Worm (Caenorhabditis elegans) whole organism, dauer: Measurements from ENCODE around the gene metl-9.

Experiments
- unc-62 ChIP-seq: sonication (generic microtip); optimal IDR thresholded peaks from 2 replicates; lab custom pipeline; 2017; ENCODE audit warnings: missing biosample characterization, missing genetic modification reagents, missing genetic modification characterization

The metl-9 gene

DNA sequence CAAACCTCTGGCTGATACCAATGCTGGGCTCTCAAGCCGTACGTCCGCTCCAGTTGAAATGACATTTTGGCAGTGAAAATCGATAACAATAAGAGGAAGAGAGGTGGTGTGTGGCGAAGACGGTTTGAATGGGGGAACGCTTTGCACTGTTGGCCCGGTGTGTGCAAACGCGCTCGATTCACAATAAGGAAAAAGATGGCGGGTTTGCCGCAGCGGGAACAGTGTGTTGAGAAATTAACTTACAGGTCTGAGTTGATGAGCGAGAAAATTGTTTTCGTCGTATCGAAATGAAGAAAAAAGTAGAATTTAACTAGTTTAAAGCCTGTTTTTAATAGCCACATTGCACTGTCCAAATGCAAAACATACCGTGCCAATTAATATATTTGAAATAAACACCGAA is at the start of gene metl-9:
Gene metl-9, minus strand, starts transcription at position 101 of the 400 bp plus-strand sequence.
- no peak for TF ChIP-seq unc-62

DNA sequence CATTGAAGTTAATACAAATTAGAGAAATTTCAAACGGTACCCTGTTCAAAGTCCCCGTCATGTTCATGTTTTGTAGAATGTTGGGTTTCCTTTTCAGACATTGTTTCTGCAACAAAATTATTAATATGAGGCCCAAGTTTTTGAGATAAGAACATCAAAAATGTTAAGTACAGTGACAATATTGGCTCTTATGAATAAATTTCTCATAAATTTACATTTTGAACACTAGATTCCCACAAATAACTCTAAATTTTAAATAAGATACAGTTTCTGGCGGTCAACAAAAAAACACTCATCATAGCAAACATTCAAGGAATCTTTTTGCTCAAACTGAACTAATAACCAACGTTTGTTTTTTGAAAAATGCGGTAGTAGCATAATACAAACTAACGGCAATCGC is 47.3 kb upstream of the metl-9 start, which contains the start of gene H28G03.3:
Gene H28G03.3, minus strand, starts transcription at position 101 of the 400 bp plus-strand sequence.
- no peak for TF ChIP-seq unc-62

DNA sequence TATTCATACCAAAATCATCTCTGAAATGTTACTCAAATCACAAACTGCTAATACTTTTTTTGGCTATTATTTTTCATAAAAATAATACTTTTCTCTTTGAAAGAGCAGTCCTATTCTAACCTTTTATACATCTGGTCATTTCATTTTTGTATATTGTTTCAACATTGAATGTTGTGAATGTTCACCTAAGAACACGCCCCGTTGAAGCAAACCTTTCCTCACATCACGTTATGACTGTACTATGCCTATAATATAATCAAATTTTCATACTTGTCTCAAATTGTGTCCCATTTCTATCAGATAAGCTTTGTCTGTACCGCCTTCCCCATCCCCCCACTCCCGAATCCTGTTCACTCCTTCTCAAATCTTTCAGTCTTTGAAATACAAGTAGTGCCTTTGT is 39.4 kb upstream of the metl-9 start:
- no peak for TF ChIP-seq unc-62

DNA sequence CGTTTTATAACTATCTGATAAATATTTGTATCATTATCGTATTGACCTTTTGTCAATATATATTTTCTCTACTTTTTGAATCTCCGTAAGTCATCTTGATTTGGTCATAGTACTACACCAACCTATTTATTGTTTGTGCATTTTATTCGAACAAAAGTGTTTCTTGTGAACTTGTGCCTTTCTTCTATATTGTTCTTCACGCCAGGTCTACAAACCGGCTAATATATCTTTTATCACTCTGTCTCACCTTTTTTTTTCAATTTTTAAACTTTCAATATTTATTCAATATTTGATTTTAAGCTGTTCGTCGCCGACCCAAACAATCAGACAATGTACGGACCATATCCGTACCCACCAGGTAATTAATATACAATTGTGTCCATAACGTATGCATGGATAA is 37.1 kb upstream of the metl-9 start, which contains the start of gene hrpa-2:
Gene hrpa-2, plus strand, starts transcription at position 301 of the 400 bp plus-strand sequence.
- no peak for TF ChIP-seq unc-62

DNA sequence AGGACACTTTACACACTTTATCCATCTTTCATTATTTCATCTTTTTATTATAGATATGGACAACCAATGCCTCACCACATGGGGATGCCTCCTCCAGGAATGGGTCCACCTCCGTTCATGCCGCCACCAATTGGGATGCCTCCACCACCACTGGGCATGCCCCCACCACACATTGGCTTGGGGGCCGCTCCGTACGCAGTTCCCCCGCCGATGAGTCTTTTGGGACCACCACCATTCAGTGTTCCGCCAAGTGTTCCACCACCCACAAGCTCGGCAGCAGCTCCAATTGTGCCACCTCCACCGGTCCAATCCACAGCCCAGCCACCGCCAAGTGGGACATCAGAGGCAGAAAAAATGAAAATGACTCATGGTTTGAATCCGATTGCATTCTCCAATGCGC is 35.8 kb upstream of the metl-9 start:
- no peak for TF ChIP-seq unc-62

DNA sequence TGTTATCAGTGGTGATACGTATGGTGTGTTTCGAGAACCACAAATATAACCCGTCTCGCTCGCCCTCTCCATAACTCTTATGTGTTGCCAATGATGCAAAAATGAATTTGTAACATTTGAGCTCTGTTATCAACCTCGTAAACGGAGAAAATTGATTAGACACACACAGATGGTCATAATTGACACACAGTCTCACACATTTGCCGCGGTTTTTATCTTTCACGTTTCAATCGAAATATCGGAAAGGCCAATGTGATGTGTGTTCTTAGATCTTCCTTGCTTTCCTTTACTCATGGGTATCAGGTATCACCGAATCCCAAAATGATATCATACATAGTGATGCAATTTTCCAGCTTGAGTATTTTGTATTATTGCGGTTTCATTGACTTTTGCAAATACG is 34.6 kb upstream of the metl-9 start:
- TF ChIP-seq unc-62 = no peak

DNA sequence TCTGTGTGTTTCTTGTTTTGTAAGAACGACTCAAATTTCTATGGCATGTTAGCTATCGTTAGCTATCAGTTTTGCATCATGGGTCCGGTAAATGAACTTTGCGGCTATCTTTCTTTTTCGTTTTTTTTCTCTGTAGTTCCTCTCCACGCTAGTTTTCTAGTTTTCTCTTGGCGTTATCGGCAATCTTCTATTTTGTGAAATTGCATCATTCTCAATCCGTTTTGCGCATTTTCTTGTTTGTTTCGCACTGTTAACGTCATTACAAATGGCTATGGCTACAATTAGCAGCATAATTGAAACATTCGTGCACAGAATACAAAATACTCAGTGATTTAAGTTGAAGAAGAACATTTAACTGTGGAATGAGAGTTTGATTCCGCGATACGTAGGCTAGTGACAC is 34.1 kb upstream of the metl-9 start:
- TF ChIP-seq unc-62 = no peak

DNA sequence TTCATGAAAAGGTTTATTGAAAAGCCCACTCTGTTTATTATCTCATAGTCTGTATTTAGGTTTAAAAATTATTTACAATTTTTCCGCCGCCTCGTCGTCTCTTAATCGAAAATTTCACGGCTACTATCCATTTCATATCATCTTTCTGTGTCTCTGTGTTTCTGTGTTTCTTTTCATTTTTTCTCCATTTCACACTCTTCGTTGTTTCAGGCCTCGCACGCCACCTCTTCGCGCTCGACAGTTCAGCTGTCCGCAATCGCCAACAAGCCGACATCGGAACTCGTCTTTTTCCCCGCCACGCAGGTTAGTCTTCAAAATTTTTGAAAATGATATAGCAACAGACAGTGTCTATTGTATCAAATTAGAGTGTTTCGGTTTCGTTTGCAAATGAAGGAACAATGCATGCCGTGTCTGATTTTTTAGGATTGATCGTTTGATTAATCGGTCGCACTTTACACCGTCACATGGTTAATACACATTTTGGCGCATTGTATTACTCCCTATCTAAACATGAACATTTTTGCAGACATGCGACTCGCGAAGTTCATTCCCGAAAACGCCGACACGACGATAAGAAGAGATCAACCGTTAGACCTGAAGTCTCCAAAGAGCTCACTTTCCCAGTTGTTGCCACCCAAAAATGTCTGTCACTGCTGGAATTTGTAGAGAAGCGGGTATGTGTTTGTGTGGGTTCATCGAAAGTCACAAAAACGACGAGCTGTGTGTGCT is 32.1 kb upstream of the metl-9 start:
- no peak for TF ChIP-seq unc-62

DNA sequence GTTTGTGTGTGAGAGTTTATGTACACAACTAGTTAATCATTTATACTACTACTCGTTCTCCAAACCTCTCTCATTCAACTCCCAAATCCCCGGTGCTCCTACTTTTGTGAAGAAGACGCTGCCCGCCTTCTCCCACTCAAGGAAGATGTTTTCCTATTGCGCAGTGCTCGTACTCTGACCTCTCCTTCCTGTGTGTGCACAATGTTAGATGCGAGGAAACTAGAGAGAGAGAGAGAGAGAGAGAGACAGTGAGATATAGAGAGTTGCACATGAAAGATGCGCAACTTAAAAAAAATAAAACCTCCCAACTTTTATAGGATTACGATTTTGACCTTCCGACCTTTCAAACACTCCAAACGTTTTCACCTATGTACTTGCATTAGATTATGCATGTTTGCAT is 31.6 kb upstream of the metl-9 start:
- no peak for TF ChIP-seq unc-62

DNA sequence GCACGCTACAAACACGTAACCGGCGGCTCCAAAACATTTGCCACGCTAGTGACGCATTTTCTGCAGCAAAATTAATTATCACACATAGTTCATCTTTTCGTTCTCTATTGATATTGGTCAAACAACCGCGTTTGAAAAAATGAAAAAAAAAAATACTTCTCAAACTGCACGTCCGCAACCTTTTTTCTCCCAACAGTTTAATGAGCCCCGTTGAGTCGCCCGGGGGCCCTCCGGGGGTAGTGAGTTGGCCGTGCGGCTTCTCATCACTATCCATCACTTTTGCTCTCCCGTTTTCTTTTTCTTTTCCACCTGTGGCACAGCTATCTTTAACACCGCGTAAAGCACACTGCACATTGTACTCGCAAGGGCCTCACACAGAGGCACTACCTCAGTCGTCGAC is 30.5 kb upstream of the metl-9 start:
- no peak for TF ChIP-seq unc-62

DNA sequence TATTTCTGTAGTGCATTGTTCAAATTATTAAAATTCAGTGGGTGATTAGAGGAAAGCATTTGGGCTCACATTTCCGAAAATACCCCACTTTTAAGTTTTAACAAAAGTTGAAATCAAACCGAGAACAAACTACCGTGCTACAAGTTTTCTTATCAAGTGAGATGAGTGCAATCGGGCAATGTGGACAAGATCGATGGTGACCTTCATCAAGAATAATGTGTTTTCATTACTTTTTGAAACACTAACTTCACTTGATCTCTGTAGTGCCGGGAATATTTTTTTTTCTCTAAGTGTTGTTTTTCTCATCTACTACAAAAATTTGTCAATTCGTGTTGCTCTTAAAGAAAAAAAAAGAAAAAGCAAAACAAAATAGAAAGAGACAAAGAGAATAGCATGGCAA is 29.9 kb upstream of the metl-9 start:
- no peak for TF ChIP-seq unc-62

DNA sequence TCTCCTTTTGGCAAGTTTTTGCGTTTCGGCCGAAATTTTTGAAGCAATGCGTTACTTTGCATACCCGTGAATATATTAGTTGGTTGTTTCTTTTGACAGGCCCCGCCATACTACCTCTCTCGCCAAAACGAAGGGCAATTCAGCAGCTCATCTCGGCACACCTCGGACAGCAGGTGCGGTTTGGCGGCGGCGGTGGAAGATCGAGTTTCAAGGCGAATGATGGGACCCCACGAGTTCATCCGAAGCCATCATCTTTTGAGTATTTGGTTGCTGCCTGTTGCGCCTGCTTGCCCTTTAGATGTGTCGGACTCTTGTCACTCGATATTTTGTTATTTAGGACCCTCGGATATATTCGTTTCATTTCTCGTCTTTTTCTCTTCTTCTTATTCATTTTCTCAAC is 29.4 kb upstream of the metl-9 start:
- TF ChIP-seq unc-62 = no peak

DNA sequence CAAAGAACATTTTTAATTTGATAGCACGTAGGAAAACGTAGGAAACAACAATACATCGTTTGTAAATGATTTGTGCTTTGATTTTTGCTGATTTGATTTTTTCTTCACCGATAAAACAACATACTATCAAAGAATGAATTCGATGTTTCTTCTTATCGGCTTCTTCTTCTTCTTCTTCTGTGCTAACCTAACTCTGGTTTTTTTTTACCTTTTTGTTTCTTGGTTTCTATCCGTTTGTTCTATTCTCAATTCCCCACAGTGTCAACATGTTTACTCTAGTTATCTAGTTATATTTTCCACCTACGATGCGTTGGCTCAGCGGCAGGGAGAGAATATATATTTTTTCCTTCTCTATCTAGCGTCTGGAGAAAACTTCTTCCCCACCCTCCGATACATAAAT is 28.9 kb upstream of the metl-9 start:
- TF ChIP-seq unc-62 = no peak

DNA sequence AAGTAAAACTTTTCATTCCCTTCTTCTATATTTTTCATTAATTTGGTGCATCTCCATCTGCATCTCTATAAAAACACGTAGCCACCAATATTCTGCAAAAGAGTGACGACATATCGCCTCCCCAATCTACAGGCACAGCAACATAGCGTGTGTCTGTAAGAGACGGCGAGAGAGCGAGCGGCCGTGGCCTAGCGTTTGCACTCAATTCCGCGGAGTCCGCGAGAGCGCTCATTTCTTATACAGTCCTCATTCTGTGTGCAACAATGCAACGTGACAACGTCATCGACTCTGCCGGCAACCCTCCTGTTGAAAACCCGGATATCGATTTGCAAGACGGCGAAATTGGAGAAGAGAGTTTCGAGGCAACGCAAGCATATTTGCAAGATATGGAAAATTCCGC is 26.6 kb upstream of the metl-9 start, which contains the start of gene H28G03.2:
Gene H28G03.2, plus strand, starts transcription at position 200 of the 400 bp plus-strand sequence.
- TF ChIP-seq unc-62 = no peak

DNA sequence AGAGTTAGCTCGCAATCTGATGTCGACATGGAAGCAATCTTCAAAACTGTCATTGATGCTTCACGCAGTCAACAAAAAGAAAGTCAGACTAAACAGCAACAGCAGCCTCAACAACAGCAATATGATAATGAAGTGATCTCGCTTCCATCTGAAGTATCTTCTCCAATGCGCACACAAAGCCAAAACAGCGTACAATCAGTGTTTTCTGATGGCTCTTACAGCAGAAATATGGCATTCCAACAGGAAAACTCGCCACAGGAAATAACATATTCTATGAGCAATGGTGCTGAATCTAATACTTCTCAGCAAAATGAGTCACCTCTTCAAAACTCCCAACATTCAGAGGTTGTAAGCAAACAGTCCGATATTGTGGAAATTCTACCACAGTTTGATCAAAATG is 24.0 kb upstream of the metl-9 start:
- TF ChIP-seq unc-62 = no peak

DNA sequence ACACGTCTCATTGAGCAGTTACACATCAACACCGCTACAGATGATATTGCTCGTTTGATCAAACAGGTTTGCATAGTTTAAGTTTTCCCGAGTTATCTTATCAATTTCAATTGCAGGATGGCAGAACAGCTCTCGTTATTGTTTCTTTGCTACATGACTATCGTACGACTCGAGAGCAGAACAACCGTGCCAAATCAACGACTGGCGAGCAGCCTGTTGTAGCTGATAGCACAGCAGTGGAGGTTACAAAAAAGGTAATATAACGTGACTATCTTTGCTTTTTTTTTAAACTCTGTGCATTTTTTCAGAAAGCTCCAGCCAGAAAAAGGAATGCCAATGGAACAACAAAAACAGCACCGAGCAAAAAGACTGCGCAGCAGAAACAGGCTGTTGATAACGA is 23.4 kb upstream of the metl-9 start:
- no peak for TF ChIP-seq unc-62

DNA sequence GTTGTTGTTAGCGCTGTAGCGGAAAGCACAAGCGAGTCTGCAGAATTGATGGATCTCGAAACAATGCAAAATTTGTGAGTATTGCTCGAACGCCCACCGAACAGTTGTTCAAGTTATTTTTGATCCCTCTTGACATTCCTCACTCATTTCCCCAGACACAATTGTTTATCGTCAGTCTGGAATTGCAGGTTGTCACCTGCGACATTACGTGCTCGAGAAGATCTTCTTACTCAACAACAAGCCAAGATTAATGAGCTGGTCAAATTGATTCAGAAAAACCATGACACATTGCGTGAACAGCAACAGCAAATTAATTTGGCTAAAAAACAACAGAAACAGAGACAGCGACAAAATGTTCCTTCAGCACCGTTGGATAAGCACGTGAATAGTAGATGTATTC is 22.9 kb upstream of the metl-9 start:
- TF ChIP-seq unc-62 = no peak

DNA sequence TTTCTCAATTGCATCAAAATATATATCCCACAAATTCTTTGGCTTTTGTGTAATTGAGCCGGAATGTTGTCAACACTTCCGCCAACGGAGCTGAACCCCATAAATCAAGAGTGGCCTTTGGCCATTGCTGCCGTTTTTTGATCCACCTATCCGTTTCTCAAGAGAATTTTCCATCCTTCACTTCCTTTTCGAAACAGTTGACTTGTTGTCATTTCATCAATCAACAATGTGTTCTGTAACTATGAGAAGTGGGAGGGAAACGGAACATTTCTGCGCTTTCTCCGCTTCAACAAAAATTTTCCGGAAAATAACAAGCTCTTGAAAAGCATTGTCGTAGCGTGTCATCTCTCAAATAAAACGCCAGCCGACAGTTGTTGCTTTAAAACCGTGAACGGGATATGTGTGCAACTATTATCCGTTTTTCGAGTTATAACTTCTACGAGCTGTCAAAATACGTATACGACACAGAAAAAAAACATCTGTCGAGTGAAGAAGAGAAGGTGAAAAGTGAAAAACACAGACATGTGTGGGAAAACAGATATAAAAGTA is 20.9 kb upstream of the metl-9 start:
- TF ChIP-seq unc-62 = no peak

DNA sequence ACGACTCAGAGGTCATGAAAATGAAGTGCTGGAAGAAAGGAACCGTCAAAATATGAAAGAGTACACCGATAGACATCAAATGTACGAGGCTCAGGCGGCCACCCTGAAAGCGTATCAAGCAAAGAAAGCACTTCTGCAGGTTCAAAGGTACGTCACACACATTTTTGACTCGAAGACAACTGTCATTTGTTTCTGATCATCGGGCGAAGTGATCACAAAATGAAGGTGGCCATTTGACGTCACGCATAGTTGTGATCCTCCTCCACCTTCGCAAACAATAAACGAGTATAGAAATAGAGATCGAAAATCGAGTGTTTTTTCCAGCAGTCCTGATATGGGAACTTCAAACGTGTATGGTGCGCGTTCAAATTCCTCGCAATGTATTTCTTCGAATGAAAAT is 20.3 kb upstream of the metl-9 start:
- no peak for TF ChIP-seq unc-62
